Fruit fly (Drosophila melanogaster): Measurements from ENCODE around the gene NimC3.

DNA sequence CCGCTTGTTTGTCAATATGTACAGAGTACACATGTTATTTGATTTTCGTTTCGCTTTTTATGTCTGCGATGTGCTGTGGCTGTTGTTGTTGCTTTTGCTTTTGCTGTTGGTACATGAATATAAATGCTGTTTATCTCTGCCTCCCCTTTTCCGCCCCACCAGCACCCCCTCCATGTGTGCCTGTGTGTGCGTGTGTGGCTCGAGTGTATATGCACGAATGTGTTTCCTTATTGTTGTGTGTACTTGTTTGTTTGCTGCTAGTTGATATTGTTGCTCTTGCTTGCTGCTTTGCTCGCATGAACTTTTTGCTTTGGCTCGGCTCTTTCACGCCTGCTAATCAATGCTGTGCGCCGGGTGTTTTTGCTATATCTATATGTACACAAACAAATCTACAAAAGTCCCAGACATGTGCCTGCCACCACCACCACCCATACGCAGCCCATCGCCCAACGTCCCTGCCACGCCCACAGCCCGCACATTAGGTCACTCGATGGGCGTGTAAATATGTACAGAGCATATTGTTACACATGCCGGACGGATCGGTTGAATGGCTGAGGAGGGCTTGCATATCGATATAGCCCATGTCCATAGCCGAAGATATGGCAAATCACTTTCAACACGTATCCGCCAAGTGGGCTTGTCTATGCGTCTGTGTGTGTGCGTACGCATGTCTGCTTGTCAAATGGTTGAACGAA, 4.2 kb upstream of the NimC3 start:
- TF ChIP-seq psq (optimal IDR thresholded peaks at IDR 0.05) (no peak), h (optimal IDR thresholded peaks at IDR 0.05) (no peak), ttk (optimal IDR thresholded peaks at IDR 0.05) (no peak)
